Fruit fly (Drosophila melanogaster) whole organism, adult: ENCODE measurements around the gene CG17570.
A peak's percentile ranks its signal among the peaks of the same experiment; 100 is the strongest.

Source experiments
- CG11617 ChIP-seq: fragments of 200-800 bp; sonication (Bioruptor generic); optimal IDR thresholded peaks from 2 replicates; lab custom pipeline; 2017; ENCODE audit warnings: mild to moderate bottlenecking, missing biosample characterization, missing genetic modification reagents, missing genetic modification characterization
- CG12768 ChIP-seq: fragments of 200-800 bp; sonication (Bioruptor generic); optimal IDR thresholded peaks from 2 replicates; lab custom pipeline; 2017; ENCODE audit warnings: missing biosample characterization, missing genetic modification characterization, mild to moderate bottlenecking, moderate library complexity, missing genetic modification reagents
- CG1620 ChIP-seq: fragments of 200-800 bp; sonication (Bioruptor generic); optimal IDR thresholded peaks from 2 replicates; lab custom pipeline; 2016; ENCODE audit warnings: missing biosample characterization, missing genetic modification characterization
- CG33017 ChIP-seq: fragments of 200-800 bp; sonication (Bioruptor generic); optimal IDR thresholded peaks from 2 replicates; lab custom pipeline; 2018; ENCODE audit warnings: missing biosample characterization, mild to moderate bottlenecking, missing genetic modification characterization, moderate library complexity
- CG5204 ChIP-seq: fragments of 200-800 bp; sonication (Bioruptor generic); optimal IDR thresholded peaks from 2 replicates; lab custom pipeline; 2016; ENCODE audit warnings: missing biosample characterization, missing genetic modification characterization
- CG7045 ChIP-seq: fragments of 200-800 bp; sonication (Bioruptor generic); optimal IDR thresholded peaks from 2 replicates; lab custom pipeline; 2017; ENCODE audit warnings: missing biosample characterization, mild to moderate bottlenecking, missing genetic modification characterization
- CG7101 ChIP-seq: fragments of 200-800 bp; sonication (Bioruptor generic); optimal IDR thresholded peaks from 2 replicates; lab custom pipeline; 2018; ENCODE audit warnings: missing biosample characterization, mild to moderate bottlenecking, missing genetic modification characterization, moderate library complexity
- Clk ChIP-seq: fragments of 200-800 bp; sonication (Bioruptor generic); optimal IDR thresholded peaks from 2 replicates; lab custom pipeline; 2017; ENCODE audit warnings: missing biosample characterization, missing genetic modification characterization
- Crg-1 ChIP-seq: fragments of 200-800 bp; sonication (Bioruptor generic); optimal IDR thresholded peaks from 2 replicates; lab custom pipeline; 2016; ENCODE audit warnings: missing biosample characterization, missing genetic modification characterization
- Hr96 ChIP-seq: fragments of 200-800 bp; sonication (Bioruptor generic); optimal IDR thresholded peaks from 2 replicates; lab custom pipeline; 2016; ENCODE audit warnings: missing biosample characterization, missing genetic modification characterization
- Mnt ChIP-seq: fragments of 200-800 bp; sonication (Bioruptor generic); optimal IDR thresholded peaks from 2 replicates; lab custom pipeline; 2016; ENCODE audit warnings: missing biosample characterization, mild to moderate bottlenecking, missing genetic modification characterization
- bab1 ChIP-seq: fragments of 200-800 bp; sonication (Bioruptor generic); optimal IDR thresholded peaks from 3 replicates; lab custom pipeline; 2019; ENCODE audit warnings: missing biosample characterization, mild to moderate bottlenecking, missing genetic modification characterization, moderate library complexity
- cic ChIP-seq: fragments of 200-800 bp; sonication (Bioruptor generic); optimal IDR thresholded peaks from 2 replicates; lab custom pipeline; 2017; ENCODE audit warnings: missing biosample characterization, mild to moderate bottlenecking, missing genetic modification characterization, moderate library complexity
- cnc ChIP-seq, 2 experiments: fragments of >200 bp; optimal IDR thresholded peaks; 2 replicates each; lab custom pipeline; 2017
- kay ChIP-seq: fragments of 200-800 bp; sonication (Bioruptor generic); peaks from one replicate; lab custom pipeline; 2016; ENCODE audit warnings: missing biosample characterization, missing genetic modification characterization, borderline replicate concordance
- ovo ChIP-seq: fragments of 200-800 bp; sonication (Bioruptor generic); optimal IDR thresholded peaks from 2 replicates; lab custom pipeline; 2016; ENCODE audit warnings: missing biosample characterization, missing genetic modification characterization
- pad ChIP-seq: fragments of 200-800 bp; sonication (Bioruptor generic); optimal IDR thresholded peaks from 3 replicates; lab custom pipeline; 2017; ENCODE audit warnings: missing biosample characterization, missing genetic modification characterization, mild to moderate bottlenecking, moderate library complexity, missing genetic modification reagents
- tj ChIP-seq: fragments of 200-800 bp; sonication (Bioruptor generic); optimal IDR thresholded peaks from 3 replicates; lab custom pipeline; 2017; ENCODE audit warnings: missing biosample characterization, mild to moderate bottlenecking, missing genetic modification characterization, moderate library complexity
- toe ChIP-seq: fragments of 200-800 bp; sonication (Bioruptor generic); optimal IDR thresholded peaks from 2 replicates; lab custom pipeline; 2016; ENCODE audit warnings: missing biosample characterization, missing genetic modification characterization

The CG17570 gene

dm6 chr2L:20257092-20257491 is 7.1 kb downstream of the CG17570 start, which contains the start of gene CG17571:
Gene CG17571 (minus strand): TSS chr2L:20257192.
- TF ChIP-seq cic (no peak), CG7101 (tag; lab: Kevin White, UChicago) (no peak), Clk (GFP tag; lab: Kevin White, UChicago) (no peak), kay (GFP tag; lab: Kevin White, UChicago) (no peak), CG11617 (GFP tag; lab: Kevin White, UChicago) (no peak), Hr96 (GFP tag; lab: Kevin White, UChicago) (no peak)

dm6 chr2L:20242586-20243157 is 21.6 kb downstream of the CG17570 start:
- TF ChIP-seq pad (GFP tag; lab: Kevin White, UChicago) (no peak), tj (GFP tag; lab: Kevin White, UChicago) (no peak), Crg-1 (GFP tag; lab: Kevin White, UChicago) (no peak), Mnt (GFP tag; lab: Kevin White, UChicago) (no peak), CG1620 (no peak), CG5204 (no peak), CG11617 (GFP tag; lab: Kevin White, UChicago) (no peak)

- TF ChIP-seq kay (GFP tag; lab: Kevin White, UChicago) (peak; percentile 54), toe (GFP tag; lab: Kevin White, UChicago) (no peak)
Measured at dm6 chr2L:20240171-20240570, 24.1 kb downstream of the CG17570 start.

dm6 chr2L:20229883-20230445 is 34.3 kb downstream of the CG17570 start:
- TF ChIP-seq kay (GFP tag; lab: Kevin White, UChicago) (peak; percentile 22), pad (GFP tag; lab: Kevin White, UChicago) (peak; percentile 94), Crg-1 (GFP tag; lab: Kevin White, UChicago) (no peak)

dm6 chr2L:20225833-20226232 is 38.4 kb downstream of the CG17570 start:
- TF ChIP-seq toe (GFP tag; lab: Kevin White, UChicago), result no peak
- no peak for TF ChIP-seq bab1 (GFP tag; lab: Kevin White, UChicago)
- no peak for TF ChIP-seq CG33017 (tag; lab: Kevin White, UChicago)
- no peak for TF ChIP-seq Mnt (GFP tag; lab: Kevin White, UChicago)
- TF ChIP-seq pad (GFP tag; lab: Kevin White, UChicago), result no peak
- no peak for TF ChIP-seq CG12768 (GFP tag; lab: Kevin White, UChicago)
- no peak for TF ChIP-seq CG11617 (GFP tag; lab: Kevin White, UChicago)
- TF ChIP-seq CG7045, result no peak
- TF ChIP-seq kay (GFP tag; lab: Kevin White, UChicago), result no peak
- TF ChIP-seq Crg-1 (GFP tag; lab: Kevin White, UChicago), result no peak
- TF ChIP-seq ovo (GFP tag; lab: Kevin White, UChicago), result no peak
- no peak for TF ChIP-seq CG7101 (tag; lab: Kevin White, UChicago)
- TF ChIP-seq cic, result no peak
- TF ChIP-seq cnc (optimal IDR thresholded peaks at IDR 0.05; lab: Kevin White, UChicago), result no peak
- no peak for TF ChIP-seq CG5204
- no peak for TF ChIP-seq Clk (GFP tag; lab: Kevin White, UChicago)
- TF ChIP-seq Hr96 (GFP tag; lab: Kevin White, UChicago), result no peak
- TF ChIP-seq tj (GFP tag; lab: Kevin White, UChicago), result no peak
- TF ChIP-seq CG1620, result no peak

dm6 chr2L:20222940-20223727 is 41.1 kb downstream of the CG17570 start:
- no peak for TF ChIP-seq cic
- TF ChIP-seq bab1 (GFP tag; lab: Kevin White, UChicago), result no peak
- TF ChIP-seq Clk (GFP tag; lab: Kevin White, UChicago), result no peak
- no peak for TF ChIP-seq CG5204
- no peak for TF ChIP-seq pad (GFP tag; lab: Kevin White, UChicago)
- TF ChIP-seq CG12768 (GFP tag; lab: Kevin White, UChicago), result no peak
- TF ChIP-seq Mnt (GFP tag; lab: Kevin White, UChicago), result no peak
- no peak for TF ChIP-seq CG11617 (GFP tag; lab: Kevin White, UChicago)
- TF ChIP-seq CG1620, result no peak
- no peak for TF ChIP-seq CG33017 (tag; lab: Kevin White, UChicago)
- no peak for TF ChIP-seq toe (GFP tag; lab: Kevin White, UChicago)
